Worm (Caenorhabditis elegans) whole organism, early embryonic: ENCODE results near the gene F01D5.2.

Experiments
- B0310.2 ChIP-seq: sonication (generic microtip); optimal IDR thresholded peaks from 2 replicates; lab custom pipeline; 2016; ENCODE audit warnings: mild to moderate bottlenecking, missing genetic modification characterization, missing compliant biosample characterization
- F13C5.2 ChIP-seq: sonication (generic microtip); optimal IDR thresholded peaks from 2 replicates; lab custom pipeline; 2017; ENCODE audit warnings: mild to moderate bottlenecking, missing genetic modification characterization, inconsistent platforms, missing compliant biosample characterization
- aly-1 ChIP-seq: sonication (generic microtip); optimal IDR thresholded peaks from 2 replicates; lab custom pipeline; 2016; ENCODE audit warnings: missing genetic modification characterization, missing compliant biosample characterization
- ama-1 ChIP-seq: fragments of 150-350 bp; optimal IDR thresholded peaks from 2 replicates; lab custom pipeline; 2014
- ceh-13 ChIP-seq: fragments of 200-800 bp; sonication (Bioruptor generic); optimal IDR thresholded peaks from 2 replicates; lab custom pipeline; 2018; ENCODE audit warnings: mild to moderate bottlenecking, missing genetic modification characterization, missing compliant biosample characterization
- ceh-36 ChIP-seq: sonication (generic microtip); optimal IDR thresholded peaks from 2 replicates; lab custom pipeline; 2016; ENCODE audit warnings: missing genetic modification characterization, inconsistent platforms, missing compliant biosample characterization
- ets-7 ChIP-seq: sonication (generic microtip); optimal IDR thresholded peaks from 2 replicates; lab custom pipeline; 2016; ENCODE audit warnings: missing genotype, missing genetic modification characterization, missing compliant biosample characterization
- flt-1 ChIP-seq: fragments of 200-800 bp; sonication (Bioruptor generic); IDR thresholded peaks from 2 replicates; pipeline ENCODE4 v1.3.6; 2022; ENCODE audit warnings: missing genetic modification characterization, missing compliant biosample characterization
- hmbx-1 ChIP-seq: sonication (generic microtip); optimal IDR thresholded peaks from 2 replicates; lab custom pipeline; 2016; ENCODE audit warnings: mild to moderate bottlenecking, missing genetic modification characterization, missing compliant biosample characterization
- hmg-4 ChIP-seq: fragments of 200-800 bp; sonication (Bioruptor generic); optimal IDR thresholded peaks from 2 replicates; lab custom pipeline; 2018; ENCODE audit warnings: mild to moderate bottlenecking, missing genetic modification characterization, missing compliant biosample characterization
- hnd-1 ChIP-seq: sonication (generic microtip); optimal IDR thresholded peaks from 2 replicates; lab custom pipeline; 2016; ENCODE audit warnings: missing genetic modification characterization, missing compliant biosample characterization
- pes-1 ChIP-seq: fragments of 200-800 bp; sonication (Bioruptor generic); IDR thresholded peaks from 2 replicates; pipeline ENCODE4 v1.3.6; 2022; ENCODE audit warnings: missing genetic modification reagents, missing genetic modification characterization, missing compliant biosample characterization
- scrt-1 ChIP-seq: fragments of 200-800 bp; sonication (Bioruptor generic); IDR thresholded peaks from 2 replicates; pipeline ENCODE4 v1.3.6; 2022; ENCODE audit warnings: missing genetic modification characterization, missing compliant biosample characterization
- sea-1 ChIP-seq: fragments of 200-800 bp; sonication (Bioruptor generic); conservative IDR thresholded peaks from 2 replicates; pipeline ENCODE4 v1.3.6; 2022; ENCODE audit warnings: missing genetic modification characterization, missing compliant biosample characterization
- tbx-11 ChIP-seq: fragments of 200-800 bp; sonication (Bioruptor generic); IDR thresholded peaks from 2 replicates; pipeline ENCODE4 v1.3.6; 2022; ENCODE audit warnings: missing genetic modification characterization, missing compliant biosample characterization
- tbx-37 ChIP-seq: fragments of 200-800 bp; sonication (Bioruptor generic); conservative IDR thresholded peaks from 2 replicates; pipeline ENCODE4 v1.3.6; 2022; ENCODE audit warnings: missing genetic modification reagents, missing genetic modification characterization, missing compliant biosample characterization
- tra-4 ChIP-seq: sonication (generic microtip); optimal IDR thresholded peaks from 2 replicates; lab custom pipeline; 2017; ENCODE audit warnings: missing genetic modification characterization, missing compliant biosample characterization

Gene F01D5.2

ce11 chrII:13968979-13969378, 29.9 kb downstream of the F01D5.2 start, which contains the start of gene sre-43:
Gene sre-43, minus strand, starts transcription at chrII:13969079.
- TF ChIP-seq pes-1 (GFP tag; lab: Robert Waterston, UW) (no peak), tbx-37 (GFP tag; lab: Robert Waterston, UW) (no peak), F13C5.2 (tag; lab: Kevin White, UChicago) (no peak), ceh-36 (tag; lab: Kevin White, UChicago) (no peak), scrt-1 (GFP tag; lab: Robert Waterston, UW) (no peak), tra-4 (no peak), ama-1 (no peak), hnd-1 (tag; lab: Kevin White, UChicago) (no peak), tbx-11 (GFP tag; lab: Robert Waterston, UW) (no peak), flt-1 (no peak), aly-1 (tag; lab: Kevin White, UChicago) (no peak)

- TF ChIP-seq F13C5.2 (tag; lab: Kevin White, UChicago) (no peak), B0310.2 (tag; lab: Kevin White, UChicago) (no peak), sea-1 (no peak), scrt-1 (GFP tag; lab: Robert Waterston, UW) (no peak), hmbx-1 (no peak), ama-1 (no peak), aly-1 (tag; lab: Kevin White, UChicago) (no peak), tra-4 (no peak), tbx-11 (GFP tag; lab: Robert Waterston, UW) (no peak), hmg-4 (no peak), ets-7 (tag; lab: Kevin White, UChicago) (no peak), flt-1 (no peak), ceh-36 (tag; lab: Kevin White, UChicago) (no peak)
Measured at ce11 chrII:13966242-13966641, 32.6 kb downstream of the F01D5.2 start, which contains the start of gene W07G1.7. Gene W07G1.7, minus strand, starts transcription at chrII:13966342.

- TF ChIP-seq hmg-4 = no peak
- TF ChIP-seq hnd-1 (tag; lab: Kevin White, UChicago) = no peak
- no peak for TF ChIP-seq hmbx-1
- no peak for TF ChIP-seq tbx-37 (GFP tag; lab: Robert Waterston, UW)
- no peak for TF ChIP-seq ceh-36 (tag; lab: Kevin White, UChicago)
- no peak for TF ChIP-seq ceh-13 (GFP tag; lab: Kevin White, UChicago)
- TF ChIP-seq B0310.2 (tag; lab: Kevin White, UChicago) = no peak
- no peak for TF ChIP-seq F13C5.2 (tag; lab: Kevin White, UChicago)
- no peak for TF ChIP-seq ama-1
- TF ChIP-seq scrt-1 (GFP tag; lab: Robert Waterston, UW) = no peak
- TF ChIP-seq flt-1 = no peak
- no peak for TF ChIP-seq aly-1 (tag; lab: Kevin White, UChicago)
- TF ChIP-seq sea-1 = no peak
- no peak for TF ChIP-seq ets-7 (tag; lab: Kevin White, UChicago)
- TF ChIP-seq tra-4 = no peak
- no peak for TF ChIP-seq pes-1 (GFP tag; lab: Robert Waterston, UW)
- TF ChIP-seq tbx-11 (GFP tag; lab: Robert Waterston, UW) = no peak
Measured at ce11 chrII:13964325-13964724, 34.5 kb downstream of the F01D5.2 start.

ce11 chrII:13962319-13962718, 36.5 kb downstream of the F01D5.2 start, which contains the start of gene rpi-1:
Gene rpi-1, minus strand, starts transcription at chrII:13962419.
- TF ChIP-seq hmbx-1 = no peak
- no peak for TF ChIP-seq ceh-13 (GFP tag; lab: Kevin White, UChicago)
- no peak for TF ChIP-seq ama-1
- no peak for TF ChIP-seq ceh-36 (tag; lab: Kevin White, UChicago)
- TF ChIP-seq sea-1 = no peak
- TF ChIP-seq scrt-1 (GFP tag; lab: Robert Waterston, UW) = no peak
- no peak for TF ChIP-seq hnd-1 (tag; lab: Kevin White, UChicago)

ce11 chrII:13961567-13961966, 37.3 kb downstream of the F01D5.2 start:
- TF ChIP-seq tra-4 = no peak
- TF ChIP-seq hnd-1 (tag; lab: Kevin White, UChicago) = no peak
- TF ChIP-seq ets-7 (tag; lab: Kevin White, UChicago) = no peak
- TF ChIP-seq flt-1 = no peak
- no peak for TF ChIP-seq pes-1 (GFP tag; lab: Robert Waterston, UW)
- no peak for TF ChIP-seq F13C5.2 (tag; lab: Kevin White, UChicago)
- no peak for TF ChIP-seq hmg-4
- TF ChIP-seq ceh-13 (GFP tag; lab: Kevin White, UChicago) = no peak
- no peak for TF ChIP-seq hmbx-1
- TF ChIP-seq ama-1 = no peak
- TF ChIP-seq tbx-37 (GFP tag; lab: Robert Waterston, UW) = no peak
- TF ChIP-seq B0310.2 (tag; lab: Kevin White, UChicago) = no peak
- TF ChIP-seq ceh-36 (tag; lab: Kevin White, UChicago) = no peak
- no peak for TF ChIP-seq sea-1
- no peak for TF ChIP-seq scrt-1 (GFP tag; lab: Robert Waterston, UW)
- no peak for TF ChIP-seq tbx-11 (GFP tag; lab: Robert Waterston, UW)
- no peak for TF ChIP-seq aly-1 (tag; lab: Kevin White, UChicago)

- TF ChIP-seq B0310.2 (tag; lab: Kevin White, UChicago) (no peak), ama-1 (no peak), hmbx-1 (no peak), sea-1 (no peak), flt-1 (no peak), aly-1 (tag; lab: Kevin White, UChicago) (no peak), tra-4 (no peak), tbx-37 (GFP tag; lab: Robert Waterston, UW) (no peak), ceh-13 (GFP tag; lab: Kevin White, UChicago) (no peak), scrt-1 (GFP tag; lab: Robert Waterston, UW) (no peak), tbx-11 (GFP tag; lab: Robert Waterston, UW) (no peak), F13C5.2 (tag; lab: Kevin White, UChicago) (no peak), ceh-36 (tag; lab: Kevin White, UChicago) (no peak), hmg-4 (no peak), ets-7 (tag; lab: Kevin White, UChicago) (no peak), hnd-1 (tag; lab: Kevin White, UChicago) (no peak), pes-1 (GFP tag; lab: Robert Waterston, UW) (no peak)
Measured at ce11 chrII:13958359-13958758, 40.5 kb downstream of the F01D5.2 start.

ce11 chrII:13957437-13957836, 41.4 kb downstream of the F01D5.2 start, which contains the start of gene zip-3:
Gene zip-3, minus strand, starts transcription at chrII:13957457.
- TF ChIP-seq tbx-11 (GFP tag; lab: Robert Waterston, UW) = no peak
